Fruit fly (Drosophila melanogaster) whole organism, embryonic: ENCODE data around the gene Trs20.

Experiments used
- Atf-2 ChIP-seq: fragments of 200-800 bp; sonication (Bioruptor generic); optimal IDR thresholded peaks from 2 replicates; lab custom pipeline; 2016; ENCODE audit warnings: missing biosample characterization, missing genetic modification characterization
- Atf3 ChIP-seq: fragments of 200-800 bp; sonication (Bioruptor generic); optimal IDR thresholded peaks from 3 replicates; lab custom pipeline; 2016; ENCODE audit warnings: missing biosample characterization, missing genetic modification characterization
- CG10565 ChIP-seq: fragments of 200-800 bp; sonication (Bioruptor generic); optimal IDR thresholded peaks from 3 replicates; lab custom pipeline; 2016; ENCODE audit warnings: missing biosample characterization, mild to moderate bottlenecking, missing genetic modification characterization
- CG13287 ChIP-seq: fragments of 200-800 bp; sonication (Bioruptor generic); IDR thresholded peaks from 2 replicates; pipeline ENCODE4 v1.3.6; 2022; ENCODE audit warnings: missing biosample characterization, missing genetic modification characterization; ENCODE audit not compliant: partially characterized antibody
- CG18011 ChIP-seq: fragments of 200-800 bp; sonication (Bioruptor generic); optimal IDR thresholded peaks from 2 replicates; lab custom pipeline; 2017; ENCODE audit warnings: missing biosample characterization, missing genetic modification characterization, mild to moderate bottlenecking, moderate library complexity, missing genotype
- CG1832 ChIP-seq: fragments of 200-800 bp; sonication (Bioruptor generic); optimal IDR thresholded peaks from 2 replicates; lab custom pipeline; 2017; ENCODE audit warnings: missing biosample characterization, mild to moderate bottlenecking, missing genetic modification characterization, inconsistent platforms
- CG31224 ChIP-seq: fragments of 200-800 bp; sonication (Bioruptor generic); IDR thresholded peaks from 2 replicates; pipeline ENCODE4 v1.3.6; 2022; ENCODE audit warnings: missing biosample characterization, missing genetic modification characterization
- CG31365 ChIP-seq: fragments of 200-800 bp; sonication (Bioruptor generic); optimal IDR thresholded peaks from 2 replicates; lab custom pipeline; 2018; ENCODE audit warnings: missing biosample characterization, mild to moderate bottlenecking, missing genetic modification characterization
- CG31388 ChIP-seq: fragments of 200-800 bp; sonication (Bioruptor generic); optimal IDR thresholded peaks from 2 replicates; lab custom pipeline; 2016; ENCODE audit warnings: missing biosample characterization, missing genetic modification characterization
- CG42726 ChIP-seq: fragments of 200-800 bp; sonication (Bioruptor generic); IDR thresholded peaks from 2 replicates; pipeline ENCODE4 v1.3.6; 2022; ENCODE audit warnings: missing biosample characterization, missing genetic modification characterization; ENCODE audit not compliant: partially characterized antibody
- CG6689 ChIP-seq: fragments of 200-800 bp; sonication (Bioruptor generic); IDR thresholded peaks from 2 replicates; pipeline ENCODE4 v1.3.6; 2022; ENCODE audit warnings: missing biosample characterization, missing genetic modification characterization
- CG7839 ChIP-seq: fragments of 200-800 bp; sonication (Bioruptor generic); optimal IDR thresholded peaks from 3 replicates; lab custom pipeline; 2018; ENCODE audit warnings: missing biosample characterization, mild to moderate bottlenecking, missing genetic modification characterization, moderate library complexity
- CG8478 ChIP-seq: fragments of >200 bp; optimal IDR thresholded peaks from 2 replicates; lab custom pipeline; 2018
- CG9215 ChIP-seq: fragments of 200-800 bp; sonication (Bioruptor generic); IDR thresholded peaks from 2 replicates; pipeline ENCODE4 v1.3.6; 2022; ENCODE audit warnings: missing biosample characterization, missing genetic modification characterization
- CG9817 ChIP-seq: fragments of 200-800 bp; sonication (Bioruptor generic); optimal IDR thresholded peaks from 2 replicates; lab custom pipeline; 2018; ENCODE audit warnings: missing biosample characterization, mild to moderate bottlenecking, missing genetic modification characterization, moderate library complexity
- Chrac-16 ChIP-seq: fragments of 200-800 bp; sonication (Bioruptor generic); optimal IDR thresholded peaks from 3 replicates; lab custom pipeline; 2016; ENCODE audit warnings: missing biosample characterization, missing genetic modification characterization
- D19B ChIP-seq: fragments of 200-800 bp; sonication (Bioruptor generic); optimal IDR thresholded peaks from 2 replicates; lab custom pipeline; 2017; ENCODE audit warnings: missing biosample characterization, mild to moderate bottlenecking, missing genetic modification characterization
- Eip74EF ChIP-seq, 2 experiments: fragments of 200-800 bp in 1 of 2; fragments of >200 bp in 1 of 2; sonication (Bioruptor generic) in 1 of 2; optimal IDR thresholded peaks; 2 replicates each; lab custom pipeline; 2017 to 2019; ENCODE audit warnings: missing biosample characterization in 2 of 2, missing genetic modification characterization in 2 of 2, mild to moderate bottlenecking in 1 of 2, moderate library complexity in 1 of 2
- Gsc ChIP-seq: fragments of 200-800 bp; sonication (Bioruptor generic); IDR thresholded peaks from 2 replicates; pipeline ENCODE4 v1.3.6; 2022; ENCODE audit warnings: missing biosample characterization, missing genetic modification characterization
- HmgD ChIP-seq: fragments of 200-800 bp; sonication (Bioruptor generic); optimal IDR thresholded peaks from 3 replicates; lab custom pipeline; 2016; ENCODE audit warnings: missing biosample characterization, missing genetic modification characterization
- Jarid2 ChIP-seq: fragments of 200-800 bp; sonication (Bioruptor generic); optimal IDR thresholded peaks from 3 replicates; lab custom pipeline; 2017; ENCODE audit warnings: mild to moderate bottlenecking, missing biosample characterization, missing genetic modification reagents, missing genetic modification characterization
- Lhr ChIP-seq: fragments of 200-800 bp; sonication (Bioruptor generic); optimal IDR thresholded peaks from 3 replicates; lab custom pipeline; 2017; ENCODE audit warnings: mild to moderate bottlenecking, missing biosample characterization, missing genetic modification reagents, missing genetic modification characterization
- NC2β ChIP-seq: fragments of 200-800 bp; sonication (Bioruptor generic); optimal IDR thresholded peaks from 2 replicates; lab custom pipeline; 2016; ENCODE audit warnings: missing biosample characterization, missing genetic modification characterization
- NfI ChIP-seq: fragments of 200-800 bp; sonication (Bioruptor generic); optimal IDR thresholded peaks from 3 replicates; lab custom pipeline; 2018; ENCODE audit warnings: missing biosample characterization, mild to moderate bottlenecking, missing genetic modification characterization, moderate library complexity
- Scr ChIP-seq: fragments of 200-800 bp; sonication (Bioruptor generic); IDR thresholded peaks from 2 replicates; pipeline ENCODE4 v1.3.6; 2022; ENCODE audit warnings: missing biosample characterization, missing genetic modification characterization; ENCODE audit not compliant: partially characterized antibody
- Trl ChIP-seq, 3 experiments: fragments of >200 bp in 2 of 3; fragments of 200-800 bp in 1 of 3; sonication (Bioruptor generic) in 1 of 3; optimal IDR thresholded peaks; 2 replicates in 1 of 3; 3 replicates in 2 of 3; lab custom pipeline; 2016 to 2017; ENCODE audit warnings: missing biosample characterization in 1 of 3, missing genetic modification characterization in 1 of 3
- Xrp1 ChIP-seq: fragments of 200-800 bp; sonication (Bioruptor generic); IDR thresholded peaks from 2 replicates; pipeline ENCODE4 v1.3.6; 2022; ENCODE audit warnings: missing biosample characterization, missing genetic modification characterization
- abd-A ChIP-seq: fragments of 200-800 bp; sonication (Bioruptor generic); optimal IDR thresholded peaks from 3 replicates; lab custom pipeline; 2019; ENCODE audit warnings: missing biosample characterization, mild to moderate bottlenecking, missing genetic modification characterization, moderate library complexity
- az2 ChIP-seq: fragments of 200-800 bp; sonication (Bioruptor generic); optimal IDR thresholded peaks from 3 replicates; lab custom pipeline; 2016; ENCODE audit warnings: missing biosample characterization, missing genetic modification characterization
- cad ChIP-seq: fragments of >200 bp; optimal IDR thresholded peaks from 2 replicates; lab custom pipeline; 2017; ENCODE audit warnings: missing biosample characterization, missing genetic modification characterization
- crol ChIP-seq: fragments of 200-800 bp; sonication (Bioruptor generic); IDR thresholded peaks from 2 replicates; pipeline ENCODE4 v1.3.6; 2022; ENCODE audit warnings: missing biosample characterization, missing genetic modification characterization
- cwo ChIP-seq: fragments of 200-800 bp; sonication (Bioruptor generic); optimal IDR thresholded peaks from 3 replicates; lab custom pipeline; 2017; ENCODE audit warnings: missing biosample characterization, missing genetic modification characterization, mild to moderate bottlenecking, moderate library complexity, missing genetic modification reagents
- dan ChIP-seq: fragments of 200-800 bp; sonication (Bioruptor generic); IDR thresholded peaks from 2 replicates; pipeline ENCODE4 v1.3.6; 2022; ENCODE audit warnings: missing biosample characterization, missing genetic modification characterization
- dati ChIP-seq: fragments of 200-800 bp; sonication (Bioruptor generic); IDR thresholded peaks from 2 replicates; pipeline ENCODE4 v1.3.6; 2022; ENCODE audit warnings: missing biosample characterization, missing genetic modification characterization
- dpn ChIP-seq, 2 experiments: fragments of 200-800 bp; sonication (Bioruptor generic); optimal IDR thresholded peaks; 3 replicates each; lab custom pipeline; 2016; ENCODE audit warnings: missing biosample characterization in 2 of 2, missing genetic modification characterization in 2 of 2
- grn ChIP-seq: fragments of 200-800 bp; sonication (Bioruptor generic); optimal IDR thresholded peaks from 3 replicates; lab custom pipeline; 2017; ENCODE audit warnings: missing biosample characterization, missing genetic modification characterization
- hb ChIP-seq: fragments of 200-800 bp; sonication (Bioruptor generic); IDR thresholded peaks from 3 replicates; pipeline ENCODE4 v1.3.6; 2022; ENCODE audit warnings: missing biosample characterization, missing genetic modification characterization; ENCODE audit not compliant: partially characterized antibody
- jigr1 ChIP-seq: fragments of 200-800 bp; sonication (Bioruptor generic); IDR thresholded peaks from 3 replicates; pipeline ENCODE4 v1.3.6; 2022; ENCODE audit warnings: missing biosample characterization, missing genetic modification characterization
- lmd ChIP-seq: fragments of 200-800 bp; sonication (Bioruptor generic); IDR thresholded peaks from 2 replicates; pipeline ENCODE4 v1.3.6; 2022; ENCODE audit warnings: missing biosample characterization, missing genetic modification characterization
- mld ChIP-seq: fragments of 200-800 bp; sonication (Bioruptor generic); IDR thresholded peaks from 3 replicates; pipeline ENCODE4 v1.3.6; 2022; ENCODE audit warnings: missing biosample characterization, missing genetic modification characterization; ENCODE audit not compliant: partially characterized antibody
- prd ChIP-seq, 3 experiments: fragments of >200 bp in 2 of 3; fragments of 200-800 bp in 1 of 3; sonication (Bioruptor generic) in 1 of 3; optimal IDR thresholded peaks in 2 of 3; IDR thresholded peaks in 1 of 3; 2 replicates in 2 of 3; 3 replicates in 1 of 3; pipeline versions ENCODE4 v1.3.6 to Lab custom; 2017 to 2022; ENCODE audit warnings: missing biosample characterization in 1 of 3, missing genetic modification characterization in 1 of 3
- salm ChIP-seq: fragments of 200-800 bp; sonication (Bioruptor generic); optimal IDR thresholded peaks from 2 replicates; lab custom pipeline; 2018; ENCODE audit warnings: missing biosample characterization, mild to moderate bottlenecking, missing genetic modification characterization
- scrt ChIP-seq: fragments of 200-800 bp; sonication (Bioruptor generic); optimal IDR thresholded peaks from 2 replicates; lab custom pipeline; 2018; ENCODE audit warnings: missing biosample characterization, mild to moderate bottlenecking, missing genetic modification characterization, moderate library complexity
- sqz ChIP-seq: fragments of 200-800 bp; sonication (Bioruptor generic); optimal IDR thresholded peaks from 3 replicates; lab custom pipeline; 2018; ENCODE audit warnings: missing biosample characterization, mild to moderate bottlenecking, missing genetic modification characterization
- tna ChIP-seq: fragments of 200-800 bp; sonication (Bioruptor generic); IDR thresholded peaks from 2 replicates; pipeline ENCODE4 v1.3.6; 2022; ENCODE audit warnings: missing biosample characterization, missing genetic modification characterization; ENCODE audit not compliant: partially characterized antibody
- vvl ChIP-seq: fragments of 200-800 bp; sonication (Bioruptor generic); IDR thresholded peaks from 2 replicates; pipeline ENCODE4 v1.3.6; 2022; ENCODE audit warnings: missing biosample characterization, missing genetic modification characterization
- zen ChIP-seq: fragments of 200-800 bp; sonication (Bioruptor generic); optimal IDR thresholded peaks from 3 replicates; lab custom pipeline; 2018; ENCODE audit warnings: missing biosample characterization, mild to moderate bottlenecking, missing genetic modification characterization, moderate library complexity
- zen2 ChIP-seq: fragments of 200-800 bp; sonication (Bioruptor generic); IDR thresholded peaks from 3 replicates; pipeline ENCODE4 v1.3.6; 2022; ENCODE audit warnings: missing biosample characterization, missing genetic modification characterization; ENCODE audit not compliant: partially characterized antibody

Trs20 gene

dm6 chr3L:16131264-16132066 lies at the start of gene Trs20, which contains the start of gene elg1 (continued):
- TF ChIP-seq HmgD (GFP tag; lab: Kevin White, UChicago) (no peak), CG10565 (GFP tag; lab: Kevin White, UChicago) (no peak), prd (optimal IDR thresholded peaks at IDR 0.05; lab: Kevin White, UChicago) (no peak), prd (GFP tag; IDR thresholded peaks at IDR 0.05; lab: Robert Waterston, UW) (peak; percentile 45; the same call in 1 of the 3 replicates), Gsc (no peak), CG31365 (tag; lab: Kevin White, UChicago) (no peak), hb (GFP tag; lab: Robert Waterston, UW) (no peak), NC2β (no peak), NfI (GFP tag; lab: Kevin White, UChicago) (peak; percentile 54), mld (GFP tag; lab: Robert Waterston, UW) (no peak), zen (tag; lab: Kevin White, UChicago) (peak; percentile 46), Lhr (GFP tag; lab: Kevin White, UChicago) (no peak), grn (GFP tag; lab: Kevin White, UChicago) (no peak), Atf-2 (GFP tag; lab: Kevin White, UChicago) (no peak), jigr1 (GFP tag; lab: Robert Waterston, UW) (no peak), dan (GFP tag; lab: Robert Waterston, UW) (no peak), Jarid2 (GFP tag; lab: Kevin White, UChicago) (no peak), az2 (GFP tag; lab: Kevin White, UChicago) (peak; percentile 29), Chrac-16 (peak; percentile 21), Atf3 (GFP tag; lab: Kevin White, UChicago) (no peak), salm (tag; lab: Kevin White, UChicago) (no peak), tna (GFP tag; lab: Robert Waterston, UW) (no peak), dati (GFP tag; lab: Robert Waterston, UW) (no peak), dpn (GFP tag; optimal IDR thresholded peaks at IDR 0.05; lab: Kevin White, UChicago) (peak; percentile 2 to 35), sqz (no peak), crol (no peak), cad (GFP tag; lab: Kevin White, UChicago) (no peak), lmd (GFP tag; lab: Robert Waterston, UW) (no peak), D19B (GFP tag; lab: Kevin White, UChicago) (no peak), scrt (no peak), Scr (GFP tag; lab: Robert Waterston, UW) (no peak), Trl (optimal IDR thresholded peaks at IDR 0.05; lab: Kevin White, UChicago) (no peak), Trl (GFP tag; optimal IDR thresholded peaks at IDR 0.05; lab: Kevin White, UChicago) (no peak), Eip74EF (GFP tag; optimal IDR thresholded peaks at IDR 0.05; lab: Kevin White, UChicago) (no peak), CG13287 (GFP tag; lab: Robert Waterston, UW) (no peak; the same call in 1 of the 2 replicates), CG18011 (no peak), Xrp1 (no peak; the same call in 1 of the 2 replicates), CG8478 (lab: Kevin White, UChicago) (no peak), CG42726 (no peak), CG7839 (tag; lab: Kevin White, UChicago) (peak; percentile 74), CG31388 (GFP tag; lab: Kevin White, UChicago) (no peak), zen2 (GFP tag; lab: Robert Waterston, UW) (no peak), CG1832 (no peak), CG6689 (GFP tag; lab: Robert Waterston, UW) (peak; percentile 44; the same call in 1 of the 2 replicates), cwo (GFP tag; lab: Kevin White, UChicago) (peak; percentile 33), CG9817 (tag; lab: Kevin White, UChicago) (no peak), CG31224 (no peak), vvl (GFP tag; lab: Robert Waterston, UW) (peak; percentile 62), abd-A (tag; lab: Kevin White, UChicago) (no peak), CG9215 (GFP tag; lab: Robert Waterston, UW) (no peak)
